Worm (Caenorhabditis elegans): ENCODE results near the gene otpl-5.

otpl-5 gene

DNA sequence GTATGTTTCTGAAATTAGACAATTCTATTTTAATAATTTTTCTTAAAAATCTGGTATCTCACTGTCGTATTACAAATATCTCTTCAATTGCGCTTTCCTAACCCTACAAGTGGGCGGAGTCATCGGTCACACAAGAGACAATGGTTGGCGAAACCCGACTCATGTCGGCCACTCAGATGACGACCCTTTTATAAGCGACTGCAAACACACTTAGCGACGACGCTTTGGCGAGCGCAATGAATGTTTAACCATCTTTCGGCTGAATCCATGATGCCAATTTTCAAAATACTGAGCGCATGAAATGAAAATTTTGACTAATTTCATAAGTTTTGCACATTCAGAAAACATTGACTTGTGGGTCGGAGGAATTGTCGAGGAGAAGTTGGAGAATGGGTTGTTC, 29.0 kb upstream of the otpl-5 start (continued):
- TF ChIP-seq snpc-1.3 (tag; optimal IDR thresholded peaks at IDR 0.05; ENCODE audit: insufficient read depth) (peak; percentile 98), T26A5.8 (tag; optimal IDR thresholded peaks at IDR 0.05) (peak; percentile 100), bed-2 (GFP tag; IDR thresholded peaks at IDR 0.05) (peak; percentile 93), ceh-27 (GFP tag; optimal IDR thresholded peaks at IDR 0.05) (peak; percentile 99), nhr-80 (tag; optimal IDR thresholded peaks at IDR 0.05) (peak; percentile 68), ama-1 (optimal IDR thresholded peaks at IDR 0.05) (peak; percentile 59), ama-1 (GFP tag; optimal IDR thresholded peaks at IDR 0.05) (peak; percentile 96 to 97), egrh-3 (GFP tag; IDR thresholded peaks at IDR 0.05) (peak; percentile 69), ztf-6 (GFP tag; IDR thresholded peaks at IDR 0.05) (peak; percentile 92), dox-1 (GFP tag; IDR thresholded peaks at IDR 0.05) (peak; percentile 99), ZK185.1 (tag; optimal IDR thresholded peaks at IDR 0.05; ENCODE audit: poor library complexity, severe bottlenecking) (peak; percentile 97), tbx-9 (tag; optimal IDR thresholded peaks at IDR 0.05; ENCODE audit: borderline replicate concordance) (peak; percentile 100), rpc-1 (optimal IDR thresholded peaks at IDR 0.05) (peak; percentile 98), rpc-1 (tag; optimal IDR thresholded peaks at IDR 0.05) (peak; percentile 100), Y53G8AR.9 (GFP tag; conservative IDR thresholded peaks at IDR 0.05) (peak; percentile 99), egl-44 (GFP tag; IDR thresholded peaks at IDR 0.05) (peak; percentile 100), lir-1 (GFP tag; conservative IDR thresholded peaks at IDR 0.05) (peak; percentile 90), mxl-1 (tag; optimal IDR thresholded peaks at IDR 0.05) (peak; percentile 99), F33H1.4 (GFP tag; IDR thresholded peaks at IDR 0.05) (peak; percentile 77), hmg-20 (GFP tag; IDR thresholded peaks at IDR 0.05) (peak; percentile 98), ztf-18 (tag; optimal IDR thresholded peaks at IDR 0.05) (peak; percentile 89), gei-17 (GFP tag; optimal IDR thresholded peaks at IDR 0.05) (peak; percentile 93), F57C9.4 (tag; optimal IDR thresholded peaks at IDR 0.05) (peak; percentile 99), C06A6.2 (GFP tag; conservative IDR thresholded peaks at IDR 0.05) (peak; percentile 93), F57A8.1 (GFP tag; optimal IDR thresholded peaks at IDR 0.05) (peak; percentile 100), rec-8 (tag; optimal IDR thresholded peaks at IDR 0.05) (peak; percentile 96 to 99), hlh-26 (GFP tag; conservative IDR thresholded peaks at IDR 0.05) (peak; percentile 85), somi-1 (GFP tag; optimal IDR thresholded peaks at IDR 0.05) (peak; percentile 99), repo-1 (tag; optimal IDR thresholded peaks at IDR 0.05) (peak; percentile 100), snpc-4 (GFP tag; optimal IDR thresholded peaks at IDR 0.05) (peak; percentile 99), snpc-4 (tag; optimal IDR thresholded peaks at IDR 0.05) (peak; percentile 99 to 100 (median 100)), hsf-1 (GFP tag; IDR thresholded peaks at IDR 0.05) (peak; percentile 93), lin-35 (GFP tag; optimal IDR thresholded peaks at IDR 0.05) (peak; percentile 48 to 93 (median 55)), D2030.7 (GFP tag; IDR thresholded peaks at IDR 0.05) (peak; percentile 93), F23B12.7 (tag; optimal IDR thresholded peaks at IDR 0.05; ENCODE audit: insufficient read depth) (peak; percentile 93), lag-1 (GFP tag; IDR thresholded peaks at IDR 0.05) (peak; percentile 100), ceh-58 (GFP tag; IDR thresholded peaks at IDR 0.05) (peak; percentile 100), atf-7 (tag; optimal IDR thresholded peaks at IDR 0.05) (peak; percentile 98), bed-1 (GFP tag; IDR thresholded peaks at IDR 0.05) (peak; percentile 99), madf-8 (GFP tag; conservative IDR thresholded peaks at IDR 0.05) (peak; percentile 84), F55B11.4 (tag; optimal IDR thresholded peaks at IDR 0.05; ENCODE audit: borderline replicate concordance, insufficient read depth) (peak; percentile 55), K11D2.4 (GFP tag; IDR thresholded peaks at IDR 0.05) (peak; percentile 95), K12H6.12 (tag; optimal IDR thresholded peaks at IDR 0.05) (peak; percentile 94), madf-10 (tag; optimal IDR thresholded peaks at IDR 0.05) (peak; percentile 94), ceh-91 (GFP tag; IDR thresholded peaks at IDR 0.05) (peak; percentile 78), ceh-40 (GFP tag; IDR thresholded peaks at IDR 0.05) (peak; percentile 98), sptf-2 (GFP tag; optimal IDR thresholded peaks at IDR 0.05) (peak; percentile 100), lin-26 (GFP tag; IDR thresholded peaks at IDR 0.05) (peak; percentile 100), nfya-2 (GFP tag; IDR thresholded peaks at IDR 0.05) (peak; percentile 97)
